Fruit fly (Drosophila melanogaster) whole organism, wandering third instar larva: ENCODE measurements around the gene CG31176.

Source experiments
- Abd-B ChIP-seq: fragments of >200 bp; optimal IDR thresholded peaks from 2 replicates; lab custom pipeline; 2017; ENCODE audit warnings: missing biosample characterization, missing genetic modification characterization
- Rel ChIP-seq, 2 experiments: fragments of 200-800 bp; sonication (Bioruptor generic) in 1 of 2; optimal IDR thresholded peaks; 2 replicates in 1 of 2; 3 replicates in 1 of 2; lab custom pipeline; 2016 to 2019; ENCODE audit warnings: mild to moderate bottlenecking in 2 of 2, missing biosample characterization in 2 of 2, missing genetic modification characterization in 2 of 2, moderate library complexity in 1 of 2
- Vsx2 ChIP-seq: fragments of 200-300, 225-300 bp; sonication (Bioruptor generic); optimal IDR thresholded peaks from 2 replicates; lab custom pipeline; 2018; ENCODE audit warnings: missing biosample characterization, missing genetic modification characterization; ENCODE audit not compliant: partially characterized antibody
- br ChIP-seq: fragments of 200-800 bp; sonication (Bioruptor generic); optimal IDR thresholded peaks from 2 replicates; lab custom pipeline; 2016; ENCODE audit warnings: missing biosample characterization, missing genetic modification characterization
- foxo ChIP-seq, 2 experiments: fragments of 200-800 bp; sonication (Bioruptor generic); optimal IDR thresholded peaks; 2 replicates in 1 of 2; 3 replicates in 1 of 2; lab custom pipeline; 2016 to 2017; ENCODE audit warnings: missing biosample characterization in 2 of 2, missing genetic modification characterization in 2 of 2
- psq ChIP-seq: fragments of 200-800 bp; sonication (Bioruptor generic); optimal IDR thresholded peaks from 3 replicates; lab custom pipeline; 2017; ENCODE audit warnings: missing biosample characterization, mild to moderate bottlenecking, missing genetic modification characterization, moderate library complexity
- woc ChIP-seq: sonication (Bioruptor generic); optimal IDR thresholded peaks from 2 replicates; lab custom pipeline; 2016; ENCODE audit warnings: missing biosample characterization, mild to moderate bottlenecking, missing genetic modification characterization

DNA sequence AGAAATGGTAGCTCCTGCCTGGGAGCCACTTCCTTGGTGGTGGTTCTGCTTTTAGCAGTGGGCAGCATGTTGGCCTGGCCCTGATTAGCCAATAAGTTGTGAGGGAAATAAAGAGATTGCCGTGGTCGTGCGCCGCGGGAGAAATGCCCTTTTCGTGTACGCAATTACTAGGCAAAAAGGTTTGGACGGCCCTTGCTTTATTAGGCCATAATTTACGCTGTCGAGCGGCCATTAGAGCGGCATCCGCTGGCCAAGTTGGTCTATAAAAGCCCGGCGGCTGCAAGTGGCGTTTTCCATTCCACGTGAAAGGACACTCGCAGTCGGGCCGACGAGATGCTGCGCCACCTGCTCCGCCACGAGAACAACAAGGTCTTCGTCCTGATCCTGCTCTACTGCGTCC lies 49.8 kb upstream of the CG31176 start, which contains the start of gene Burs:
- TF ChIP-seq br (no peak), woc (GFP tag; lab: Kevin White, UChicago) (no peak), psq (GFP tag; lab: Kevin White, UChicago) (no peak), Rel (GFP tag; optimal IDR thresholded peaks at IDR 0.05; lab: Kevin White, UChicago) (no peak), Rel (tag; optimal IDR thresholded peaks at IDR 0.05; lab: Kevin White, UChicago) (no peak), foxo (GFP tag; optimal IDR thresholded peaks at IDR 0.05; lab: Kevin White, UChicago) (no peak), Vsx2 (GFP tag; lab: Kevin White, UChicago) (no peak), Abd-B (no peak)
